Fruit fly (Drosophila melanogaster): ENCODE results near the gene yellow-f.
A peak's percentile ranks its signal among the peaks of the same experiment; 100 is the strongest.

The yellow-f gene

DNA sequence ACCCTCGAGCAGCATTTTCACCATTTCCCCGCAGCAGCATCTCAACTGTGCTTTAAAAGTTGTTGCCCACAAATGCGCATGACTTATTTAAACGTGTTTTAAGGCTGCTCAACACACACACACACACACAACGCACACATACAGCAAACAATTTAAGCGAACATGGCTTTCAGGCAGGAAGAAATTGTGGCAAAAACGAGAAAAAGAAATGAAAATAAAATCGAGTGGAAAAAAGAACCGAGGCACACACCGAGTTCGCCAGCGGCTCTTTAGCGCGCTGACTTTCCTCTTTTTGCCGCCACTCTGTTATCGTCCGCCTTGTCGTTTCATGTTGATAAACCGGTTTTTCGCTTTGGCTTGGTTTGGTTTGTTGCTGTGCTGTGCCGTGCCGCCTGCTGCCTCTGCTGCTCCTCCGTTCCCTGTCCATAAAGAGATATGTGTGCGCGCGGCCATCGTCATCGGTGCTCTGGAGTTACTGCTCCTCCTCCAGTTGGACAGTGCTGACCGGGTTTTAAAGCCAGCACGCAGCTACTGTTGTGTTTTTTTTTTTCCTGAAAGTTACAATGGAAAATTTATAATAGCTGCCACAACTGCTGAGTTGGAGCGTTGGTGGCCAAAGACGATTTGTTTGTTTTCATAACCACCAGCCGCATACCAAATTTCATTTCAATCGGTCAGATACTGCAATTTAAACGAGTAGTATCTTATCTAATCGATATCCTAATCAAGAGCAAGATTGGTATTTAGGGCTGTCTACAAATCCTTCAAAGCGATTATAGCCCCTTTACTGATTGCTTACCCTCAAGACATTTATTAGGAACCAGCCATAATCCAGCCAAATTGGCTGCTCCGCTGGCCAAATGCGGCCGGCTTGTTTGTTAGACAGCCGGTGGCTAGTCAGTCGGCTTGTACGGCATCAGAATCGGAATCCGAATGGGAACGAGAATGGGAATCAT lies 23.1 kb upstream of the yellow-f start (continued):
- TF ChIP-seq Myc (optimal IDR thresholded peaks at IDR 0.05): peak; percentile 96
- TF ChIP-seq Hr78 (GFP tag; optimal IDR thresholded peaks at IDR 0.05): no peak
- TF ChIP-seq sage (GFP tag; optimal IDR thresholded peaks at IDR 0.05): peak; percentile 46
- TF ChIP-seq Vsx2 (GFP tag; optimal IDR thresholded peaks at IDR 0.05; ENCODE audit: partially characterized antibody): no peak
- TF ChIP-seq Mio (GFP tag; optimal IDR thresholded peaks at IDR 0.05): no peak
- no peak for TF ChIP-seq Sp1 (GFP tag; optimal IDR thresholded peaks at IDR 0.05)
- TF ChIP-seq CG9705 (GFP tag; optimal IDR thresholded peaks at IDR 0.05): no peak
- peak; percentile 62 for TF ChIP-seq fru (GFP tag; optimal IDR thresholded peaks at IDR 0.05)
- TF ChIP-seq h (GFP tag; optimal IDR thresholded peaks at IDR 0.05): peak; percentile 42
- peak; percentile 22 to 72 for TF ChIP-seq foxo (GFP tag; optimal IDR thresholded peaks at IDR 0.05)
- peak; percentile 21 for TF ChIP-seq ey (GFP tag; optimal IDR thresholded peaks at IDR 0.05)
- TF ChIP-seq Dif (GFP tag; optimal IDR thresholded peaks at IDR 0.05; ENCODE audit: partially characterized antibody): peak; percentile 68
- TF ChIP-seq psq (GFP tag; optimal IDR thresholded peaks at IDR 0.05): peak; percentile 69
- TF ChIP-seq brk (GFP tag; optimal IDR thresholded peaks at IDR 0.05): peak; percentile 56

DNA sequence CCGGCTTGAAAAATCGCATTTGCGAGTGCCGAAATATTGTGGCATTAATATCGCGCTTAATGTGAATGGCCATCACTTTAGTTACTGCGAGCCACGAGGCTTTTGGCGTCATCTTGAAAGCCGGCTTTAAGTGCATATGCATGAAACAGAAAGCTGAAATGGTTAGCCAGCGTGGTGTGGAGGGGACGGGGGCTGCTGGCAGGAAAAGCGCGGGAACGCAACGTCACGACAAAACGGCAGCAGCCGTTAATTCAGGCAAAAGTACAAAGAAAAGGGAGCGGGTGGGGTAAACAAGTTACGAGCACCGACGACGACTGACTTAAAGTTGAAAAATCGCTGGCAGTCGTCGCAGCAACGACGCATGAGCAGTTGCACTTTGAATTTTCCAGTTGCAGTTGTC lies 22.4 kb upstream of the yellow-f start:
- no peak for TF ChIP-seq CrebA (GFP tag; optimal IDR thresholded peaks at IDR 0.05; ENCODE audit: borderline replicate concordance)
- TF ChIP-seq lola (GFP tag; optimal IDR thresholded peaks at IDR 0.05): no peak
- no peak for TF ChIP-seq N (GFP tag; optimal IDR thresholded peaks at IDR 0.05)
- TF ChIP-seq usp (GFP tag; optimal IDR thresholded peaks at IDR 0.05): no peak
- TF ChIP-seq pan (optimal IDR thresholded peaks at IDR 0.05): no peak
- no peak for TF ChIP-seq Hr78 (GFP tag; optimal IDR thresholded peaks at IDR 0.05)
- TF ChIP-seq GATAd (GFP tag; optimal IDR thresholded peaks at IDR 0.05): no peak
- no peak for TF ChIP-seq br (GFP tag; optimal IDR thresholded peaks at IDR 0.05)
- no peak for TF ChIP-seq HLH106 (tag; optimal IDR thresholded peaks at IDR 0.05)
- TF ChIP-seq Dif (GFP tag; optimal IDR thresholded peaks at IDR 0.05; ENCODE audit: partially characterized antibody): no peak
- TF ChIP-seq Jra (GFP tag; optimal IDR thresholded peaks at IDR 0.05): no peak
- no peak for TF ChIP-seq dsf (GFP tag; optimal IDR thresholded peaks at IDR 0.05; ENCODE audit: borderline replicate concordance)

DNA sequence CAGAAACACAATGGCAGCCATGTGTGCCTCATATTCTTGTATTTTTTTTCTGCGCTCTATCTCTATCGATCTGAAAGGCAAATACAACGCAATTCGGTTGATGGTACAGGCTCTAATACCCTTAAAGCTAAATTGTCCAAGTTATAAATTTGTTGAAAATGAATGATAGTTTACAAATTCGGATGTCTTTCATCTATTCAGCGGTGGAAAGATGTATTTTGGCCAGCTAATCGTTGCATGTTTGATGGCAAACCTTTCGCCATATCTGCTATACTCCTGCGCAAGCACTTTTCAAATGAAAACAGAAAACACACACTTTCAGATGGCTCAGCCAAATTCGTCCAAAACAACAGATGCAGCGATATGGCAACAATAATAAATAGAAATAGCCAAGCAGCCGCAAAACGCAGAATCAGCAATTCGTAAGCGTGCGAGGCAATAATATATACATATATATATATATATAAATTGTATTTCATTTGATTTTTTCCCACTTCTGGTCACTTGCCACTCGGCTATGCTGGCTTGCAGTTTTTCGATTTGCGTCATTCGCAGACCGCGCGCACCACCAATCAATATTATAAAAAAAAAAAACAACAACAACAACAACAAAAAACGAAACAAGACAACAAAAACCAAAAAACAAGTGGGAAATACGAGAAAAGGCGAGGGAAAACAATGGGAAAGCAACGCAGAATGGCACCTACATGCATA lies 21.3 kb upstream of the yellow-f start:
- no peak for TF ChIP-seq Hr78 (GFP tag; optimal IDR thresholded peaks at IDR 0.05)
- TF ChIP-seq Rel (GFP tag; optimal IDR thresholded peaks at IDR 0.05): no peak
- TF ChIP-seq Rel (tag; optimal IDR thresholded peaks at IDR 0.05): no peak
- no peak for TF ChIP-seq dsf (GFP tag; optimal IDR thresholded peaks at IDR 0.05; ENCODE audit: borderline replicate concordance)
- TF ChIP-seq brk (GFP tag; optimal IDR thresholded peaks at IDR 0.05): no peak
- no peak for TF ChIP-seq dmrt93B (GFP tag; optimal IDR thresholded peaks at IDR 0.05)
- no peak for TF ChIP-seq Sp1 (GFP tag; optimal IDR thresholded peaks at IDR 0.05)
- TF ChIP-seq OdsH (GFP tag; optimal IDR thresholded peaks at IDR 0.05): no peak

DNA sequence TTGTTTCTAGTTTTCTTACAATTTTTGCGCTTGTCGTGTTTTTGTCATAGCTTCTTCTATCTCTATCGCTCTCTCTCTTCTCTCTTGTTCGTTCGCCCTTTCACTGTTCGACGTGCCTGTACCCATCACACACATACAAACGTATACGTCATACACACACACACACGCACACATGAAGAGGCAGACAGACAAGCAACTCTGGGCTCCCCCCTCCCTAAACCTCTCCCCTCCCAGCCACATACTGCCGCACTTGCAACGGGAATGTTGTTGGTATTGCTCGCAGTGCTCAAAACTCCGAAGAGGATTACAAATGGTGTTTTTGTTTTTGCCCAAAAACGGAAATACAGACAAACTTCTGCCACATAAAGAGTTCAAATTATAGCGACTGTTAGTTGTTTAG lies 20.0 kb upstream of the yellow-f start:
- TF ChIP-seq Hr83 (GFP tag; optimal IDR thresholded peaks at IDR 0.05; ENCODE audit: poor library complexity, severe bottlenecking) (peak; percentile 21), GATAd (GFP tag; optimal IDR thresholded peaks at IDR 0.05) (no peak), dsf (GFP tag; optimal IDR thresholded peaks at IDR 0.05; ENCODE audit: borderline replicate concordance) (no peak), HLH106 (tag; optimal IDR thresholded peaks at IDR 0.05) (no peak), dl (GFP tag; optimal IDR thresholded peaks at IDR 0.05; ENCODE audit: insufficient read depth in 1 of 2, partially characterized antibody in 2 of 2) (peak in 1 of 2 experiments; percentile 7), psq (GFP tag; optimal IDR thresholded peaks at IDR 0.05) (peak; percentile 34)

dm6 chr3R:13012351-13012750 lies 19.4 kb upstream of the yellow-f start:
- TF ChIP-seq Dif (GFP tag; optimal IDR thresholded peaks at IDR 0.05; ENCODE audit: partially characterized antibody): peak; percentile 41
- TF ChIP-seq Sp1 (GFP tag; optimal IDR thresholded peaks at IDR 0.05): peak; percentile 60
- peak; percentile 21 for TF ChIP-seq CG32264 (GFP tag; optimal IDR thresholded peaks at IDR 0.05)
- peak; percentile 47 for TF ChIP-seq woc (GFP tag; optimal IDR thresholded peaks at IDR 0.05)
- peak; percentile 75 for TF ChIP-seq psq (GFP tag; optimal IDR thresholded peaks at IDR 0.05)
- TF ChIP-seq Rel (GFP tag; optimal IDR thresholded peaks at IDR 0.05): no peak
- peak; percentile 60 for TF ChIP-seq Rel (tag; optimal IDR thresholded peaks at IDR 0.05)
- TF ChIP-seq Abd-B (GFP tag; optimal IDR thresholded peaks at IDR 0.05): no peak
- TF ChIP-seq rgr (GFP tag; optimal IDR thresholded peaks at IDR 0.05): peak; percentile 80
- TF ChIP-seq h (GFP tag; optimal IDR thresholded peaks at IDR 0.05): peak; percentile 85
- TF ChIP-seq sage (GFP tag; optimal IDR thresholded peaks at IDR 0.05): no peak
- TF ChIP-seq jim (GFP tag; optimal IDR thresholded peaks at IDR 0.05): peak; percentile 11
- TF ChIP-seq fru (GFP tag; optimal IDR thresholded peaks at IDR 0.05): peak; percentile 83
- no peak for TF ChIP-seq Myc (optimal IDR thresholded peaks at IDR 0.05)
- peak; percentile 49 for TF ChIP-seq Jra (GFP tag; optimal IDR thresholded peaks at IDR 0.05)
- TF ChIP-seq foxo (GFP tag; optimal IDR thresholded peaks at IDR 0.05): peak; percentile 64 to 83
- TF ChIP-seq usp (GFP tag; optimal IDR thresholded peaks at IDR 0.05): no peak
- no peak for TF ChIP-seq pan (optimal IDR thresholded peaks at IDR 0.05)
- peak; percentile 64 for TF ChIP-seq OdsH (GFP tag; optimal IDR thresholded peaks at IDR 0.05)
- TF ChIP-seq CG9705 (GFP tag; optimal IDR thresholded peaks at IDR 0.05): peak; percentile 7
- no peak for TF ChIP-seq Dfd (GFP tag; optimal IDR thresholded peaks at IDR 0.05)
- peak; percentile 82 for TF ChIP-seq ey (GFP tag; optimal IDR thresholded peaks at IDR 0.05)
- no peak for TF ChIP-seq Mio (GFP tag; optimal IDR thresholded peaks at IDR 0.05)

All from whole organism, wandering third instar larva.